Fruit fly (Drosophila melanogaster): Measurements from ENCODE around the gene CG6999.

dm6 chrX:9078263-9078662 is 9.9 kb upstream of the CG6999 start, which contains the start of gene CG44325:
- peak; percentile 66 for TF ChIP-seq Pif1B (GFP tag; optimal IDR thresholded peaks at IDR 0.05)
- peak; percentile 46 for TF ChIP-seq gl (tag; optimal IDR thresholded peaks at IDR 0.05)
- TF ChIP-seq D1 (tag; optimal IDR thresholded peaks at IDR 0.05): no peak
- no peak for TF ChIP-seq CG34367 (tag; optimal IDR thresholded peaks at IDR 0.05)
- TF ChIP-seq EcR (GFP tag; optimal IDR thresholded peaks at IDR 0.05): peak; percentile 92

Measured in whole organism, pupa.